Worm (Caenorhabditis elegans) whole organism, late embryonic: ENCODE results near the gene jbts-14.

Source experiments
- ama-1 ChIP-seq: fragments of 150-350 bp; optimal IDR thresholded peaks from 2 replicates; lab custom pipeline; 2014
- ceh-31 ChIP-seq: sonication (generic microtip); optimal IDR thresholded peaks from 2 replicates; lab custom pipeline; 2016; ENCODE audit warnings: missing genetic modification characterization, missing compliant biosample characterization
- dmd-4 ChIP-seq: sonication (generic microtip); optimal IDR thresholded peaks from 2 replicates; lab custom pipeline; 2016; ENCODE audit warnings: borderline replicate concordance, missing genetic modification characterization, missing compliant biosample characterization
- hlh-13 ChIP-seq: fragments of 200-800 bp; sonication (Bioruptor generic); optimal IDR thresholded peaks from 2 replicates; lab custom pipeline; 2018; ENCODE audit warnings: mild to moderate bottlenecking, missing genetic modification characterization, missing compliant biosample characterization
- hlh-6 ChIP-seq: sonication (generic microtip); optimal IDR thresholded peaks from 2 replicates; lab custom pipeline; 2016; ENCODE audit warnings: missing genotype, missing genetic modification characterization, missing compliant biosample characterization
- lin-11 ChIP-seq: fragments of 200-800 bp; sonication (Bioruptor generic); optimal IDR thresholded peaks from 2 replicates; lab custom pipeline; 2018; ENCODE audit warnings: mild to moderate bottlenecking, missing genetic modification characterization, missing compliant biosample characterization
- pag-3 ChIP-seq: sonication (generic microtip); optimal IDR thresholded peaks from 2 replicates; lab custom pipeline; 2016; ENCODE audit warnings: missing compliant biosample characterization, missing genetic modification characterization, borderline replicate concordance
- pha-4 ChIP-seq: fragments of 150-350 bp; optimal IDR thresholded peaks from 2 replicates; lab custom pipeline; 2018; ENCODE audit warnings: missing biosample characterization, missing genetic modification reagents, missing genetic modification characterization
- pqm-1 ChIP-seq: sonication (generic microtip); optimal IDR thresholded peaks from 2 replicates; lab custom pipeline; 2016; ENCODE audit warnings: missing genetic modification characterization, missing compliant biosample characterization
- tbx-2 ChIP-seq: sonication (generic microtip); optimal IDR thresholded peaks from 2 replicates; lab custom pipeline; 2016; ENCODE audit warnings: missing genetic modification characterization, missing compliant biosample characterization
- unc-55 ChIP-seq: sonication (generic microtip); optimal IDR thresholded peaks from 2 replicates; lab custom pipeline; 2017; ENCODE audit warnings: missing biosample characterization, missing genetic modification reagents, missing genetic modification characterization
- unc-86 ChIP-seq: sonication (generic microtip); optimal IDR thresholded peaks from 2 replicates; lab custom pipeline; 2016; ENCODE audit warnings: missing genetic modification characterization, missing compliant biosample characterization
- zip-5 ChIP-seq: sonication (generic microtip); optimal IDR thresholded peaks from 2 replicates; lab custom pipeline; 2016; ENCODE audit warnings: missing genetic modification characterization, missing compliant biosample characterization

DNA sequence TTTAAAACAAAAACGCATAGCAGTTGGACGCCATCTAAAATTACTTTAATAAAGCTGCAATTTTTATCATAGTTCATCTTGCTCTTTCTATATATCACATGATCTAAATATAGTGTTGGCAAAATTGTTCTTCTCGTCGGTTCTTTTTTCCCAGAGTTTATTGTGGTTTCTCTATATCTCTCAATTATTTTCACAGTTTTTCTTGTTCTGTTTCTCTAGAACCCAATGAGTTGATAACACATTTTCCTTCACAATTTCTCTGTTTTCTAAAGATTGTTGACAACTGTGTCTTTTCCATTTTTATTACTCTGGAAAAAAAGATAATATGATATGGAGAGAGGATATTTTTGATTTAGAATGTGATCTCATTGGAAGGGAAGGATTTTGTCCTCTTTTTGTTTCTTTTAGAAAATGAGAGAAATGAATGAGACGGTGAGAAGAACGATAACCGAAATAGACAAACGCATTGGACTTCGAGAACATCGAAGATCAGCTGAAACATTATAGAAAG, 50.2 kb downstream of the jbts-14 start:
- TF ChIP-seq pha-4 (tag; lab: Kevin White, UChicago) (no peak), dmd-4 (no peak), pqm-1 (tag; lab: Kevin White, UChicago) (no peak), pag-3 (no peak), tbx-2 (tag; lab: Kevin White, UChicago) (no peak), hlh-6 (tag; lab: Kevin White, UChicago) (no peak), lin-11 (tag; lab: Kevin White, UChicago) (no peak), hlh-13 (no peak), zip-5 (tag; lab: Kevin White, UChicago) (no peak), unc-55 (GFP tag; lab: Kevin White, UChicago) (no peak), unc-86 (tag; lab: Kevin White, UChicago) (no peak), ama-1 (lab: Kevin White, UChicago) (no peak), ceh-31 (no peak)
